Worm (Caenorhabditis elegans) whole organism, young adult: Measurements from ENCODE around the gene Y17D7B.4.

Experiments used
- aptf-3 ChIP-seq: fragments of 200-800 bp; sonication (Bioruptor generic); IDR thresholded peaks from 2 replicates; pipeline ENCODE4 v1.3.6; 2022; ENCODE audit warnings: missing genetic modification characterization, missing compliant biosample characterization
- sea-2 ChIP-seq: fragments of 200-800 bp; sonication (Bioruptor generic); IDR thresholded peaks from 2 replicates; pipeline ENCODE4 v1.3.6; 2022; ENCODE audit warnings: missing genetic modification characterization, missing compliant biosample characterization

- TF ChIP-seq sea-2 (GFP tag; lab: Robert Waterston, UW) (no peak), aptf-3 (GFP tag; lab: Robert Waterston, UW) (no peak)
These were observed at the start of gene Y17D7B.4 for ce11 chrV:18776245-18776737.
